Worm (Caenorhabditis elegans) whole organism, early embryonic: ENCODE data around the gene cdc-73.

Experiments
- B0310.2 ChIP-seq: sonication (generic microtip); optimal IDR thresholded peaks from 2 replicates; lab custom pipeline; 2016; ENCODE audit warnings: mild to moderate bottlenecking, missing genetic modification characterization, missing compliant biosample characterization
- F13C5.2 ChIP-seq: sonication (generic microtip); optimal IDR thresholded peaks from 2 replicates; lab custom pipeline; 2017; ENCODE audit warnings: mild to moderate bottlenecking, missing genetic modification characterization, inconsistent platforms, missing compliant biosample characterization
- aly-1 ChIP-seq: sonication (generic microtip); optimal IDR thresholded peaks from 2 replicates; lab custom pipeline; 2016; ENCODE audit warnings: missing genetic modification characterization, missing compliant biosample characterization
- ama-1 ChIP-seq: fragments of 150-350 bp; optimal IDR thresholded peaks from 2 replicates; lab custom pipeline; 2014
- ceh-13 ChIP-seq: fragments of 200-800 bp; sonication (Bioruptor generic); optimal IDR thresholded peaks from 2 replicates; lab custom pipeline; 2018; ENCODE audit warnings: mild to moderate bottlenecking, missing genetic modification characterization, missing compliant biosample characterization
- ets-7 ChIP-seq: sonication (generic microtip); optimal IDR thresholded peaks from 2 replicates; lab custom pipeline; 2016; ENCODE audit warnings: missing genotype, missing genetic modification characterization, missing compliant biosample characterization
- hnd-1 ChIP-seq: sonication (generic microtip); optimal IDR thresholded peaks from 2 replicates; lab custom pipeline; 2016; ENCODE audit warnings: missing genetic modification characterization, missing compliant biosample characterization
- pes-1 ChIP-seq: fragments of 200-800 bp; sonication (Bioruptor generic); IDR thresholded peaks from 2 replicates; pipeline ENCODE4 v1.3.6; 2022; ENCODE audit warnings: missing genetic modification reagents, missing genetic modification characterization, missing compliant biosample characterization
- scrt-1 ChIP-seq: fragments of 200-800 bp; sonication (Bioruptor generic); IDR thresholded peaks from 2 replicates; pipeline ENCODE4 v1.3.6; 2022; ENCODE audit warnings: missing genetic modification characterization, missing compliant biosample characterization
- sea-1 ChIP-seq: fragments of 200-800 bp; sonication (Bioruptor generic); conservative IDR thresholded peaks from 2 replicates; pipeline ENCODE4 v1.3.6; 2022; ENCODE audit warnings: missing genetic modification characterization, missing compliant biosample characterization
- tbx-11 ChIP-seq: fragments of 200-800 bp; sonication (Bioruptor generic); IDR thresholded peaks from 2 replicates; pipeline ENCODE4 v1.3.6; 2022; ENCODE audit warnings: missing genetic modification characterization, missing compliant biosample characterization
- tra-4 ChIP-seq: sonication (generic microtip); optimal IDR thresholded peaks from 2 replicates; lab custom pipeline; 2017; ENCODE audit warnings: missing genetic modification characterization, missing compliant biosample characterization

DNA sequence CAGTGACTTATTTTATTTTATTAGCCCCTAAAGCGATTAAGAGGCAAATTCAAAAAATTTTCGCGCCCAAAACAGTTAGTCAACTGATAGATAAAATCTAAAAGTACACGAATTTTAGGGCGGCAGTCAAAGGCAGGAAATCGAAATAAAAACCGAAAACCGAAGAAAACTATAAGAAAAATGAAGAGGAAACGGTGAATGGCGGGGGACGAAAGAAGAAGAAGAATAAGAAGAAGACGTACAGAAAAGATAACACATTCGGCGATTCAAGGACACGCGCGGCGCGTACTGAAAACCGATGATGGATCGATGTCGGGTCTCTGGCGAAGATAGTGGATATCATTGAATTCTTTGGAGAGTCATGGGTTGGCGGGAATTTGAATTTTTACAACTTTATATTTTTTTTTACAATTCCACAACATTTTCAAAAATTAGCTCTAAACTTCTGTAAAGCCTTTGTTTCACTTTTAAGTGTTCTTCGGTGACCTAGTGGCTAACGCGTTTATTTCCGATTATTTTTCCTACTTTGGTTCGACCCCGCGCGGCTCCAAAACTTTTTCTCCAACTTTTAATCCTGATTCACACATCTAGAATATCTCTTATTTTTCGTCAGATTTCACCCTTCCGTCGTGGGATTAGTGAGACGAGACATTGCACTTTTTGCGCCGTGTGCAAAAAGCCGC is 11.3 kb upstream of the cdc-73 start:
- TF ChIP-seq ama-1 (lab: Kevin White, UChicago) (no peak), F13C5.2 (tag; lab: Kevin White, UChicago) (no peak), sea-1 (no peak), aly-1 (tag; lab: Kevin White, UChicago) (no peak), hnd-1 (tag; lab: Kevin White, UChicago) (no peak), tra-4 (tag; lab: Kevin White, UChicago) (no peak), ets-7 (tag; lab: Kevin White, UChicago) (no peak), scrt-1 (GFP tag; lab: Robert Waterston, UW) (no peak), pes-1 (GFP tag; lab: Robert Waterston, UW) (no peak), ceh-13 (no peak), tbx-11 (GFP tag; lab: Robert Waterston, UW) (no peak), B0310.2 (no peak)
